Worm (Caenorhabditis elegans): ENCODE results near the gene AH9.4.

- TF ChIP-seq nhr-76 (tag; optimal IDR thresholded peaks at IDR 0.05) (no peak), mab-5 (tag; optimal IDR thresholded peaks at IDR 0.05) (no peak), ceh-43 (GFP tag; optimal IDR thresholded peaks at IDR 0.05) (no peak)
These were observed 1.9 kb upstream of the AH9.4 start for ce11 chrX:2276000-2276399.

Data from whole organism, mixed stage, embryonic.